Fruit fly (Drosophila melanogaster) whole organism, larva: ENCODE data around the gene par-6.

Source experiments
- noc ChIP-seq: fragments of 200-800 bp; sonication (Bioruptor generic); optimal IDR thresholded peaks from 3 replicates; lab custom pipeline; 2019; ENCODE audit warnings: missing biosample characterization, mild to moderate bottlenecking, missing genetic modification characterization, moderate library complexity

The par-6 gene

dm6 chrX:17702738-17703570, at the start of gene par-6, which contains the start of gene CG8188:
par-6 (plus strand) TSS chrX:17703352.
CG8188 (minus strand) TSS chrX:17703024.
- TF ChIP-seq noc (tag; lab: Kevin White, UChicago): peak; percentile 82

DNA sequence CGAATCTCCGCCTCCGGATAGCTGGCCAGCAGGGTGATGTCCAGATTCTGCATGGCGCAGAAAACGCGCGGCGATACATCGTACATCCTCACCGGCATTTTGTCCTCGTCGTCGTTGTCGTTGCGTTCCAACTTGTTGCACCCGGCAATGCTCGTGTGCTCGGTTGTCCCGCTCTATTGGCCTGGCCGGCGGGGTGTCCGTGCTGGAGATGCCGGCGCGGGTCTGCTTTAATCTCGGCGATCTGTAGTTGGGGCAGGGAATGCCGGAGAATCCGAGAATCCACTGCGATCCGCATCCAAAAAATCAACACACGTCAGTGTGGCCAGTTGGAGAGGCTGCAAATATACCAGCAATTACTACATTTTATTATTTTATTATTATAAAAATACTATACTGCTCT, 46.7 kb upstream of the par-6 start, which contains the start of gene IntS2:
IntS2 (minus strand) TSS at position 318 of the 400 bp plus-strand sequence.
- TF ChIP-seq noc (tag; lab: Kevin White, UChicago): no peak

DNA sequence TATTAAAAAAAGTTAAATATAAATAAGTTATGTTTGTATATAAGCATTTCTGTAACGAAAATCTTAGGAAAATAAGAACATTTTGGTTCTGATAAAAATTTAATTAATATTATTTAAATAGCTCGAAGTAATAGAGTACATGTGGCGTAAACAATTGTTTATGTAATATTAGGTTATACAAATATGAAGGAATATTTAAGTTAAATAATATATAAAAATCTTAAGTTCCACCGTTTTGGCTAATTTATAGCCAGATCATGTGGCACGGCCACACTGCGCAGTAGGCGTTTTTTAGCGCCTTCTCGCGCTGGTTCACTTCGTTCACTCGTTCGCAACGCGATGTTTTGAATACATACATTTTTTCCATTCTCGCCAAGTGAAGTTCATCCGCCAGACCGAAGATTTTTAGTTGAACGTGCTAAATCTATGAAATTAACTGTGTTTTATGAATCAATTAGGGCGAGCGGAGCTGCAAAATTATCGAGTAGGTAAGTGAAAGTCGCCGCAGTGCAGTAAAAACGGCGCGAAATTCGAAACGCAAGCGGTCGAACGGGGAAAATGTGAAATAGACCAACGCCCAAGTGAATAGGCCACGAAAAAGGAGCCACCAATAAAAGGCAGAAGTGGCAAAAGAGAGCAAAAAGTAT, 46.0 kb upstream of the par-6 start, which contains the start of gene beta-Spec:
beta-Spec (plus strand) TSS at position 323 of the 647 bp plus-strand sequence.
- no peak for TF ChIP-seq noc (tag; lab: Kevin White, UChicago)

DNA sequence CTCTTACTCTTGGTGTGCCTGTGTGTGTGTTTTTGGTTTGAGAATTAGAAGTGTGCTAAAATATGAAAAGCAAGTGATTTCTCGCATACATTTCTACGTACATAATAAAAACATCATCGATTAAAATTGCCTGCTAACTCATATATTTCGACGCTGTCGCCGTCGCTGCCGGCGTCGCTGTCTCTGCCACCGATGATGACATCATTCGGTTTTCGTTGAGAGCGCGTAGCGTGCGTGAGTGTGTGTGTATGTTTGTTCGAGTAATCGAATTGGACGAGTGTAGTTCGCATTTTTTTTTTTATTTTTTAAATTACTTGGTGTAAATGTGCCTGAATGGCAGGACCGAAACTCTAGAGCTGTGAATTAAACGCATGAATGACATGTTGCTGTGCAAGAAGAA, 45.4 kb upstream of the par-6 start:
- TF ChIP-seq noc (tag; lab: Kevin White, UChicago): peak; percentile 10

dm6 chrX:17658207-17659118, 44.7 kb upstream of the par-6 start:
- TF ChIP-seq noc (tag; lab: Kevin White, UChicago): no peak

DNA sequence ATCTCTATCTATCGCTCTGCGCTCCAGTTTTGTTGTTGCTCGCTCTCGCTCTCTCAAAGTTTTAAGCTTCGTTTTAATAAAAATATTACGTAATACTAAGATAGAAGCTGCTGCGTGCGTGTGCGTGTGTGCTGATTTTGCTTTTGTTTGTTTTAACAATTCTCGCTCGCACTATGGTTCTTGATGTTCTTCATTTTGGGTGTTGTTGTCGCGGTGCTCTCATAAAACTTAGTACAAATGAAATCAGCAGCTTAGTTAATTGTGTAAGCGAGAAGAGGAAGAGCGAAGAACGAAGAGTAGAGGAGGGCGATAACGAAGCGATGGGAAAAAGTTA, 44.1 kb upstream of the par-6 start:
- peak; percentile 41 for TF ChIP-seq noc (tag; lab: Kevin White, UChicago)

- no peak for TF ChIP-seq noc (tag; lab: Kevin White, UChicago)
These were observed 31.4 kb upstream of the par-6 start, which contains the start of gene CG12990 for dm6 chrX:17671788-17672187. CG12990 (minus strand) TSS chrX:17671888.

DNA sequence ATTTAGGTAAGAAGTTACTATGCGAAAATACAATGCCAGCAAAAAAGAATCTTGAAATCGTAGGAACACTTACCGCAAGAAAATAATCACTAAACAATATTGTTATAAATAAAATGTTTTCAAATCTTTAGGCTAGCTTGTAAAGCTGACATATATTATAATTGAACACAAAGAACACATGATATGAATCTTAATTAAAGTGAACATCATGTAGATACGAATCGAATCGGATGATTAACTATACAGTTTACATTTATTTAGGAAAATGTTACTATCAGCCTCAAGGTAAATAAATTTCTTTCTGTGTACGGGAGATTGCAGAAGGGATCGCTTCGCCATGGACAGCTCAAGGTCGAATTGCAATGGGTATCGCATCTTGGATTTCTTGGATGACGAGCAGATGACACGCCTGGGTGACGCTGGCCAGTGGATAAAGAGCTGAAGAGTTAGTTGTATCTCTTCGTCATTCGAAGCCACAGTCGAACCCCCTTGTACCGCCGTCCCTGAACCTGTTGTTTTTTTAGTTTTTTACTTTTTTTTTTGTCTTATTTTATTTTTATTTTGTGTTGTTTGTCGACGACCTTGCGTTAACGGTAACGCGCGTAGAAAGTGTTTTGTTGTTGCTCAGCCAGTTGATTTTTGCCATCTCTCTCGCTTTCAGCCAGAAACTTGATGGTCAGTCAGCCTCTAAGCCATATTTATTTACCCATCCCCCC, 25.0 kb upstream of the par-6 start:
- no peak for TF ChIP-seq noc (tag; lab: Kevin White, UChicago)

- TF ChIP-seq noc (tag; lab: Kevin White, UChicago): peak; percentile 19
These were observed 23.2 kb upstream of the par-6 start for dm6 chrX:17679642-17680571.

DNA sequence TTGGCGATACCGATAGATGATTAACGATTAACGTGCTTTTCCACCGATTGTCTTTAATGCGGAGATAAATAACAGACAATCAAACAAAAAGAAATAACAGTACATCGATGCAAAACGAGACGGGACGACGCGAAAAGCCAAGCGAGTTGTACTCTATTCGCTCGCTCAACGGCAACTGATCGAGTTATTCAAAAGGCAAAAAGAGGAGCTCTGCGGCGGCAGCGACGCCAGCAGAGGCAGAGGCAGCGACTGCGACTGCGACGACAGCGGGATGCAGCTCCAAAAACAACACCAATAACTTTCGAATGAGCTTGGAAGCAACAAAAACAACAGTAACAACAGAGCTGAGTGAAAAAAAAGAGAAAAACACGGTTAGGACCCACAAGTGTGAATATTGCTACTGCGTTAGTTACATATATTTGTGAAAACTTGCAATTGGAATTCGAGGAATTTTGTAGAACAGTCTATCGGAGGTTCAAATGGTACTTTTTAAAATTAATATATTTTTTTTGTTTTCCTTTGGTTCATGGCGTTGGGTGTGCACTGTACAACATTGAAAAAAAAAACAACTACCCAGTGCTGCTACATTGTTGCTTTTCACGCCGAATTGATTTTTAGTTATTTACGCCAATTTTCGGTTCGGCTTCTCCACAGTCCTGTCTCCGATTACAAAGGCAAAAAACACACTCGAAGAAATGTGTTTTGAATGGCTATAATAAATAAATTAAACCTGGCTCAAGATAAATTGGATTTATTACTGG, 20.2 kb upstream of the par-6 start:
- TF ChIP-seq noc (tag; lab: Kevin White, UChicago): peak; percentile 11

DNA sequence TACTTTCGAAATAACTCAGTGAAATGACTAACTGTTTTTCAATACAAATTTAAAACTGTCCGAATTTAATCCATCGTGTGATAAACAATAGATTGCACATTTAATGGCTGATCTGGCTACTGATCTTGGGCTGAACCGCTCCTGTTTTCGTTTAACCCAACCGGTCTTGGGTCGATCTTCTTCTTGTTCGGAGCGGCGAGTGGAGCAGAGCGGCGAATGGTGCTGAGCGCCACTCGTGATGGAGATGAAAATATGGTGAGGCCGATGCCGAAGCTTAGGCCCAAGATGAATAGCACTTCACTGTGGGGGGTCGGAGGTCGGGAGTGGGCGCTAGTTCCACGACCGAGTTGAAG, 19.7 kb upstream of the par-6 start:
- no peak for TF ChIP-seq noc (tag; lab: Kevin White, UChicago)

- TF ChIP-seq noc (tag; lab: Kevin White, UChicago): no peak
These were observed 17.0 kb upstream of the par-6 start for dm6 chrX:17686179-17686578.

DNA sequence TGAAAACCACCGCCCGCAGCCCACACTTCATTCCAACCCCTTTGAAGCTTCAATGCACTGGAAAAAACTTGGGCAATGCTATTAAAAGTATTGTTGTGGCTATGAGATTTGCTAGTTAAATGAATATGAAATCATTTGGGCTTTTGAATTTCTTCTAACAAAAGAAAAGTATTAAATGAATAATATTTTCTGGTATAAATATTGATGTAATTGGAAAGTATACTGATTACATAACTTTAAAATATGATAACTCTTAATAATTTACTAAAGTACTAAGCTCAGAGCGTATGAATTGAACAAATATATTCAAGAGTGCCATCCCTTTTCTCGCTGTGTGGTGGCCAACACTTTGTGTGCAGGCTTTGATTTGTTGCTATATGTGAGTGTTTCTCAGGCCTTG, 10.4 kb upstream of the par-6 start:
- no peak for TF ChIP-seq noc (tag; lab: Kevin White, UChicago)
